Worm (Caenorhabditis elegans) whole organism, mixed stage, embryonic: ENCODE results near the gene R05A10.4.
A peak's percentile ranks its signal among the peaks of the same experiment; 100 is the strongest.

ENCODE experiments used
- M03D4.4 ChIP-seq: sonication (generic microtip); optimal IDR thresholded peaks from 2 replicates; lab custom pipeline; 2017; ENCODE audit warnings: mild to moderate bottlenecking, missing genetic modification characterization, missing compliant biosample characterization
- bed-3 ChIP-seq: fragments of 200-800 bp; sonication (Bioruptor generic); optimal IDR thresholded peaks from 3 replicates; lab custom pipeline; 2018; ENCODE audit warnings: mild to moderate bottlenecking, missing genetic modification characterization, moderate library complexity, missing compliant biosample characterization
- blmp-1 ChIP-seq: fragments of 150-350 bp; optimal IDR thresholded peaks from 2 replicates; lab custom pipeline; 2014; ENCODE audit warnings: missing biosample characterization, missing genetic modification characterization
- ceh-39 ChIP-seq: fragments of 150-350 bp; optimal IDR thresholded peaks from 2 replicates; lab custom pipeline; 2014; ENCODE audit warnings: missing biosample characterization, missing genetic modification characterization
- ceh-83 ChIP-seq: fragments of 200-800 bp; sonication (Bioruptor generic); optimal IDR thresholded peaks from 2 replicates; lab custom pipeline; 2018; ENCODE audit warnings: mild to moderate bottlenecking, missing genetic modification characterization, missing compliant biosample characterization
- ces-1 ChIP-seq: fragments of 150-350 bp; optimal IDR thresholded peaks from 2 replicates; lab custom pipeline; 2014; ENCODE audit warnings: missing biosample characterization, missing genetic modification reagents, missing genetic modification characterization
- drap-1 ChIP-seq: fragments of 200-800 bp; sonication (Bioruptor generic); optimal IDR thresholded peaks from 3 replicates; lab custom pipeline; 2018; ENCODE audit warnings: mild to moderate bottlenecking, missing genetic modification characterization, missing compliant biosample characterization
- elt-1 ChIP-seq: sonication (generic microtip); optimal IDR thresholded peaks from 2 replicates; lab custom pipeline; 2017; ENCODE audit warnings: missing genetic modification characterization, mild to moderate bottlenecking, missing compliant biosample characterization, antibody characterized with exemption, moderate library complexity, borderline replicate concordance; ENCODE audit not compliant: insufficient read depth
- elt-3 ChIP-seq: fragments of 150-350 bp; optimal IDR thresholded peaks from 2 replicates; lab custom pipeline; 2014; ENCODE audit warnings: missing biosample characterization, missing genetic modification characterization
- ham-2 ChIP-seq: fragments of 200-800 bp; sonication (Bioruptor generic); optimal IDR thresholded peaks from 2 replicates; lab custom pipeline; 2018; ENCODE audit warnings: mild to moderate bottlenecking, missing genetic modification characterization, missing compliant biosample characterization
- hlh-1 ChIP-seq: fragments of 150-350 bp; optimal IDR thresholded peaks from 2 replicates; lab custom pipeline; 2014; ENCODE audit warnings: missing biosample characterization, missing genetic modification reagents, missing genetic modification characterization
- lin-13 ChIP-seq: fragments of 150-350 bp; optimal IDR thresholded peaks from 2 replicates; lab custom pipeline; 2014; ENCODE audit warnings: missing biosample characterization, missing genetic modification characterization
- lsy-2 ChIP-seq: fragments of 150-350 bp; optimal IDR thresholded peaks from 2 replicates; lab custom pipeline; 2014; ENCODE audit warnings: missing biosample characterization, missing genetic modification characterization
- mab-5 ChIP-seq: fragments of 150-350 bp; optimal IDR thresholded peaks from 2 replicates; lab custom pipeline; 2014; ENCODE audit warnings: missing biosample characterization, missing genetic modification characterization
- mep-1 ChIP-seq: fragments of 150-350 bp; optimal IDR thresholded peaks from 2 replicates; lab custom pipeline; 2017; ENCODE audit warnings: missing biosample characterization, missing genetic modification reagents, missing genetic modification characterization, inconsistent platforms
- mls-2 ChIP-seq: sonication (generic microtip); optimal IDR thresholded peaks from 2 replicates; lab custom pipeline; 2016; ENCODE audit warnings: mild to moderate bottlenecking, missing genetic modification characterization, moderate library complexity, missing compliant biosample characterization
- nhr-12 ChIP-seq: fragments of 150-350 bp; optimal IDR thresholded peaks from 2 replicates; lab custom pipeline; 2014; ENCODE audit warnings: missing biosample characterization, missing genetic modification characterization
- nhr-237 ChIP-seq: fragments of 150-350 bp; optimal IDR thresholded peaks from 2 replicates; lab custom pipeline; 2014; ENCODE audit warnings: missing biosample characterization, missing genetic modification characterization
- nhr-28 ChIP-seq: fragments of 150-350 bp; optimal IDR thresholded peaks from 2 replicates; lab custom pipeline; 2014; ENCODE audit warnings: missing biosample characterization, missing genetic modification characterization
- nhr-76 ChIP-seq: sonication (generic microtip); optimal IDR thresholded peaks from 2 replicates; lab custom pipeline; 2017; ENCODE audit warnings: missing biosample characterization, missing genetic modification characterization
- pha-4 ChIP-seq: fragments of 150-350 bp; optimal IDR thresholded peaks from 2 replicates; lab custom pipeline; 2018; ENCODE audit warnings: missing biosample characterization, missing genetic modification reagents, missing genetic modification characterization
- sem-2 ChIP-seq: fragments of 200-800 bp; sonication (Bioruptor generic); optimal IDR thresholded peaks from 2 replicates; lab custom pipeline; 2018; ENCODE audit warnings: mild to moderate bottlenecking, missing genetic modification characterization, missing compliant biosample characterization
- snpc-4 ChIP-seq: fragments of 150-350 bp; optimal IDR thresholded peaks from 2 replicates; lab custom pipeline; 2014; ENCODE audit warnings: missing biosample characterization, missing genetic modification characterization
- sptf-1 ChIP-seq: sonication (generic microtip); optimal IDR thresholded peaks from 2 replicates; lab custom pipeline; 2017; ENCODE audit warnings: mild to moderate bottlenecking, missing genetic modification characterization, moderate library complexity, missing compliant biosample characterization
- tbx-8 ChIP-seq: fragments of 200-800 bp; sonication (Bioruptor generic); optimal IDR thresholded peaks from 2 replicates; lab custom pipeline; 2018; ENCODE audit warnings: mild to moderate bottlenecking, missing genetic modification characterization, moderate library complexity, missing compliant biosample characterization
- unc-120 ChIP-seq: sonication (generic microtip); optimal IDR thresholded peaks from 2 replicates; lab custom pipeline; 2017; ENCODE audit warnings: missing genetic modification characterization, missing compliant biosample characterization; ENCODE audit not compliant: poor library complexity, severe bottlenecking
- unc-39 ChIP-seq: fragments of 150-350 bp; optimal IDR thresholded peaks from 2 replicates; lab custom pipeline; 2014; ENCODE audit warnings: missing biosample characterization, missing genetic modification characterization
- zip-8 ChIP-seq: fragments of 150-350 bp; optimal IDR thresholded peaks from 2 replicates; lab custom pipeline; 2014; ENCODE audit warnings: missing biosample characterization, missing genetic modification characterization
- ztf-11 ChIP-seq: fragments of 150-350 bp; optimal IDR thresholded peaks from 2 replicates; lab custom pipeline; 2014; ENCODE audit warnings: missing biosample characterization, missing genetic modification characterization

The R05A10.4 gene

ce11 chrIV:14162772-14163171, 9.5 kb upstream of the R05A10.4 start, which contains the start of gene R05A10.7:
Gene R05A10.7, minus strand, starts transcription at chrIV:14162872.
- TF ChIP-seq lsy-2 (tag; lab: Kevin White, UChicago) (no peak), ceh-83 (GFP tag; lab: Kevin White, UChicago) (no peak), snpc-4 (no peak), nhr-12 (tag; lab: Kevin White, UChicago) (no peak), ztf-11 (no peak), nhr-76 (tag; lab: Kevin White, UChicago) (no peak), ceh-39 (tag; lab: Kevin White, UChicago) (no peak), ham-2 (GFP tag; lab: Kevin White, UChicago) (no peak), ces-1 (GFP tag; lab: Kevin White, UChicago) (no peak), drap-1 (no peak), mep-1 (tag; lab: Kevin White, UChicago) (no peak), nhr-237 (tag; lab: Kevin White, UChicago) (no peak), pha-4 (tag; lab: Kevin White, UChicago) (no peak), bed-3 (GFP tag; lab: Kevin White, UChicago) (no peak), hlh-1 (tag; lab: Kevin White, UChicago) (no peak), blmp-1 (no peak), sem-2 (GFP tag; lab: Kevin White, UChicago) (no peak), tbx-8 (GFP tag; lab: Kevin White, UChicago) (no peak)
- TF ChIP-seq, all 35 proteins: peak for 0

DNA sequence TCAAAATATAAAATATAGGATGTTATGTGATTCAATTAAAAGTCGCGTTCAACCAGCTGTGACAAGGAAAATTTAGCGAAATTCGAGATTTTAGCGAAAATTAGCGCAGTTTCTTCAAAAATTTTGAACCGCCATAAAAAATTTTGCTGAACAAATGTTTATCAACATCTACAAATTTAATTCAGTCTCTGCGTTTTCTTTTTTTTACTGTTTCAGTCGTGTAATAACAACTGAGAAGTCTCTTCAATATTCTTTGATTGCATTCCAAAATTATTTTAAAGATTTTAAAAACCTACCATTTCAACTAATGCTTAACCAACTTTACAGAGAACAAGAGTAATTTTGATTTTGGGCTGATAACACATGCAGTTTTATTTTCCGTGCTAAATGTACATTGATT, 8.2 kb upstream of the R05A10.4 start:
- no peak for TF ChIP-seq mab-5 (tag; lab: Kevin White, UChicago)

DNA sequence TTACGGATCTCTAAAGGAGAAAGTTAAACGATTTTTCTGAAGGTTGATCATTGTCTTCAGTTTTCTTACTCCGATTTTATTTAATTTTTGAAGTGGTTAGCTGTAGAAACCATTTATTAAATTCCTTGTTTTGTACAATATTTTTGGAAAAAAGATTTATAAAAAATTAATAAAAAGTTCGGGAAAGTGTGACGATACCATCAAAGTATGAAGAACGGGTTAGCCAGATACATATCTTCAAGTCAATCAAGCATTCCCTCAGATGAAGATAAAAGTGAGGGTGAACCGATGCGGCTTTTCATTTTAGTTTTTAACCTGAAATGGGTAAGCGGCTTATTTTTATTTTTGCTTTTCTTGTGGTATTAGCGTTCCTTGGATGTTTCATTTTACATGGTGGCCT, 6.8 kb upstream of the R05A10.4 start, which contains the start of gene R05A10.6:
Gene R05A10.6 (plus strand): TSS at position 301 of the 400 bp plus-strand sequence.
- peak; percentile 51 for TF ChIP-seq elt-1 (tag; lab: Kevin White, UChicago)
- TF ChIP-seq unc-120 (tag; lab: Kevin White, UChicago): no peak

- no peak for TF ChIP-seq ztf-11
- no peak for TF ChIP-seq bed-3 (GFP tag; lab: Kevin White, UChicago)
- TF ChIP-seq M03D4.4 (tag; lab: Kevin White, UChicago): no peak
- TF ChIP-seq ceh-83 (GFP tag; lab: Kevin White, UChicago): no peak
- no peak for TF ChIP-seq ceh-39 (tag; lab: Kevin White, UChicago)
- TF ChIP-seq elt-3: no peak
- TF ChIP-seq ces-1 (GFP tag; lab: Kevin White, UChicago): no peak
- no peak for TF ChIP-seq mls-2 (tag; lab: Kevin White, UChicago)
- no peak for TF ChIP-seq pha-4 (tag; lab: Kevin White, UChicago)
- no peak for TF ChIP-seq snpc-4
- TF ChIP-seq nhr-12 (tag; lab: Kevin White, UChicago): no peak
- TF ChIP-seq hlh-1 (tag; lab: Kevin White, UChicago): no peak
- TF ChIP-seq nhr-28: no peak
- TF ChIP-seq sptf-1 (tag; lab: Kevin White, UChicago): no peak
Observed at ce11 chrIV:14176373-14176772, 4.1 kb downstream of the R05A10.4 start, which contains the start of gene R05A10.3. Gene R05A10.3, minus strand, starts transcription at chrIV:14176473.

- TF ChIP-seq ham-2 (GFP tag; lab: Kevin White, UChicago) (no peak), sptf-1 (tag; lab: Kevin White, UChicago) (no peak), unc-39 (no peak), lin-13 (tag; lab: Kevin White, UChicago) (no peak), bed-3 (GFP tag; lab: Kevin White, UChicago) (no peak), sem-2 (GFP tag; lab: Kevin White, UChicago) (no peak)
Observed at ce11 chrIV:14177058-14177457, 4.8 kb downstream of the R05A10.4 start, which contains the start of gene R05A10.2. Gene R05A10.2, plus strand, starts transcription at chrIV:14177271.

- TF ChIP-seq tbx-8 (GFP tag; lab: Kevin White, UChicago): no peak
- no peak for TF ChIP-seq lsy-2 (tag; lab: Kevin White, UChicago)
- no peak for TF ChIP-seq mep-1 (tag; lab: Kevin White, UChicago)
- TF ChIP-seq unc-120 (tag; lab: Kevin White, UChicago): no peak
- TF ChIP-seq ceh-83 (GFP tag; lab: Kevin White, UChicago): no peak
- no peak for TF ChIP-seq drap-1
- no peak for TF ChIP-seq unc-39
- no peak for TF ChIP-seq zip-8 (tag; lab: Kevin White, UChicago)
- TF ChIP-seq elt-1 (tag; lab: Kevin White, UChicago): no peak
- no peak for TF ChIP-seq hlh-1 (tag; lab: Kevin White, UChicago)
- TF ChIP-seq elt-3: no peak
- TF ChIP-seq ham-2 (GFP tag; lab: Kevin White, UChicago): no peak
Observed at ce11 chrIV:14182077-14182476, 9.8 kb downstream of the R05A10.4 start, which contains the start of gene R05A10.1. Gene R05A10.1, plus strand, starts transcription at chrIV:14182377.
